Fruit fly (Drosophila melanogaster) whole organism, embryonic: ENCODE results near the gene CG33160.
A peak's percentile ranks its signal among the peaks of the same experiment; 100 is the strongest.

Source experiments
- CG1233 ChIP-seq: fragments of 200-800 bp; sonication (Bioruptor generic); optimal IDR thresholded peaks from 4 replicates; lab custom pipeline; 2018; ENCODE audit warnings: missing biosample characterization, mild to moderate bottlenecking, missing genetic modification characterization
- CG12391 ChIP-seq: fragments of 200-800 bp; sonication (Bioruptor generic); optimal IDR thresholded peaks from 3 replicates; lab custom pipeline; 2018; ENCODE audit warnings: missing biosample characterization, mild to moderate bottlenecking, missing genetic modification characterization, moderate library complexity
- CG2116 ChIP-seq: fragments of 200-800 bp; sonication (Bioruptor generic); optimal IDR thresholded peaks from 3 replicates; lab custom pipeline; 2018; ENCODE audit warnings: missing biosample characterization, mild to moderate bottlenecking, missing genetic modification characterization
- CG4730 ChIP-seq: fragments of 200-800 bp; sonication (Bioruptor generic); IDR thresholded peaks from 2 replicates; pipeline ENCODE4 v1.3.6; 2022; ENCODE audit warnings: missing biosample characterization, missing genetic modification characterization
- Dll ChIP-seq: fragments of 200-800 bp; sonication (Bioruptor generic); IDR thresholded peaks from 4 replicates; pipeline ENCODE4 v1.3.6; 2022; ENCODE audit warnings: missing biosample characterization, missing genetic modification characterization; ENCODE audit not compliant: partially characterized antibody
- fd3F ChIP-seq: fragments of 200-800 bp; sonication (Bioruptor generic); optimal IDR thresholded peaks from 2 replicates; lab custom pipeline; 2018; ENCODE audit warnings: missing biosample characterization, mild to moderate bottlenecking, missing genetic modification characterization, moderate library complexity
- hth ChIP-seq: fragments of >200 bp; optimal IDR thresholded peaks from 2 replicates; lab custom pipeline; 2017; ENCODE audit warnings: inconsistent platforms
- zfh1 ChIP-seq: fragments of 200-800 bp; sonication (Bioruptor generic); IDR thresholded peaks from 3 replicates; pipeline ENCODE4 v1.3.6; 2022; ENCODE audit warnings: missing biosample characterization, missing genetic modification characterization

dm6 chr3L:3197464-3197863 lies 8.7 kb downstream of the CG33160 start, which contains the start of gene CG14966:
- TF ChIP-seq hth, result no peak
- TF ChIP-seq CG12391 (tag; lab: Kevin White, UChicago), result peak; percentile 33
- peak; percentile 91 for TF ChIP-seq Dll (GFP tag; lab: Robert Waterston, UW)
- no peak for TF ChIP-seq CG1233 (GFP tag; lab: Kevin White, UChicago)
- peak; percentile 43 for TF ChIP-seq CG2116
- TF ChIP-seq fd3F (GFP tag; lab: Kevin White, UChicago), result no peak
- no peak for TF ChIP-seq CG4730
- no peak for TF ChIP-seq zfh1
